Worm (Caenorhabditis elegans) whole organism, midembryonic: ENCODE measurements around the gene F14D2.15.

Experiments
- T22C8.4 ChIP-seq: fragments of 200-800 bp; sonication (Bioruptor generic); IDR thresholded peaks from 2 replicates; pipeline ENCODE4 v1.3.6; 2022; ENCODE audit warnings: missing genetic modification characterization, missing compliant biosample characterization
- cog-1 ChIP-seq: sonication (generic microtip); optimal IDR thresholded peaks from 2 replicates; lab custom pipeline; 2016; ENCODE audit warnings: missing genetic modification characterization, missing compliant biosample characterization
- flt-1 ChIP-seq: fragments of 200-800 bp; sonication (Bioruptor generic); IDR thresholded peaks from 2 replicates; pipeline ENCODE4 v1.3.6; 2022; ENCODE audit warnings: missing genetic modification characterization, missing compliant biosample characterization
- klf-2 ChIP-seq: fragments of 200-800 bp; sonication (Bioruptor generic); conservative IDR thresholded peaks from 2 replicates; pipeline ENCODE4 v1.3.6; 2022; ENCODE audit warnings: missing genetic modification reagents, missing genetic modification characterization, missing compliant biosample characterization
- med-1 ChIP-seq: sonication (generic microtip); optimal IDR thresholded peaks from 2 replicates; lab custom pipeline; 2017; ENCODE audit warnings: missing genetic modification characterization, mild to moderate bottlenecking, missing compliant biosample characterization, antibody characterized with exemption, missing genetic modification reagents; ENCODE audit not compliant: insufficient read depth
- ref-1 ChIP-seq: fragments of 200-800 bp; sonication (Bioruptor generic); conservative IDR thresholded peaks from 2 replicates; pipeline ENCODE4 v1.3.6; 2022; ENCODE audit warnings: missing genetic modification reagents, missing genetic modification characterization, missing compliant biosample characterization
- tab-1 ChIP-seq: fragments of 200-800 bp; sonication (Bioruptor generic); IDR thresholded peaks from 2 replicates; pipeline ENCODE4 v1.3.6; 2022; ENCODE audit warnings: missing genetic modification characterization, missing compliant biosample characterization
- ztf-23 ChIP-seq: fragments of 200-800 bp; sonication (Bioruptor generic); IDR thresholded peaks from 2 replicates; pipeline ENCODE4 v1.3.6; 2022; ENCODE audit warnings: missing genetic modification reagents, missing genetic modification characterization, missing compliant biosample characterization
- ztf-29 ChIP-seq: fragments of 200-800 bp; sonication (Bioruptor generic); IDR thresholded peaks from 2 replicates; pipeline ENCODE4 v1.3.6; 2022; ENCODE audit warnings: missing genetic modification reagents, missing genetic modification characterization, missing compliant biosample characterization

The F14D2.15 gene

DNA sequence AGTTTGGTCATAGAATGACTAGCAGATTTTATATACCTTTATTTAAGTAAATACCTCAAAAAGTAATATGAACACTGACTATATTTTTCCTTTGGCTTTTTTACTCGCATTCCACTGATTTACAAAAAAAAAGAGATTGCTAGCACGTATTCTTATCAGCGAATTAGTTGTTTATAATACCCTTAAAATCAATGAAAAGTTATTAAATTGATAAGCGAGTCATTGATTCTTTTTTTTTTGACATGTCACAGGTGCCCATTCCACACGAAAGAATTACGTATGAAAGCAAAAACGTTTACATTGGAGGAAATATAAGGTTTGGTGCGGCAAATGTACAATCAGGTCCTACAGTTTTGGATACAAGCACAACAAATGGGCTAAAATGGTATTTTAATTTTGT lies 48.4 kb downstream of the F14D2.15 start, which contains the start of gene btb-17:
Gene btb-17, plus strand, starts transcription at position 213 of the 400 bp plus-strand sequence.
- TF ChIP-seq T22C8.4 (GFP tag; lab: Robert Waterston, UW) (no peak), tab-1 (GFP tag; lab: Robert Waterston, UW) (no peak), ref-1 (no peak), med-1 (GFP tag; lab: Kevin White, UChicago) (no peak), ztf-29 (GFP tag; lab: Robert Waterston, UW) (no peak), klf-2 (no peak), ztf-23 (GFP tag; lab: Robert Waterston, UW) (no peak), flt-1 (GFP tag; lab: Robert Waterston, UW) (no peak), cog-1 (no peak)
